Worm (Caenorhabditis elegans) whole organism, mixed stage, embryonic: ENCODE measurements around the gene nhr-139.

ENCODE experiments used
- M03D4.4 ChIP-seq: sonication (generic microtip); optimal IDR thresholded peaks from 2 replicates; lab custom pipeline; 2017; ENCODE audit warnings: mild to moderate bottlenecking, missing genetic modification characterization, missing compliant biosample characterization
- bed-3 ChIP-seq: fragments of 200-800 bp; sonication (Bioruptor generic); optimal IDR thresholded peaks from 3 replicates; lab custom pipeline; 2018; ENCODE audit warnings: mild to moderate bottlenecking, missing genetic modification characterization, moderate library complexity, missing compliant biosample characterization
- blmp-1 ChIP-seq: fragments of 150-350 bp; optimal IDR thresholded peaks from 2 replicates; lab custom pipeline; 2014; ENCODE audit warnings: missing biosample characterization, missing genetic modification characterization
- ceh-39 ChIP-seq: fragments of 150-350 bp; optimal IDR thresholded peaks from 2 replicates; lab custom pipeline; 2014; ENCODE audit warnings: missing biosample characterization, missing genetic modification characterization
- ceh-43 ChIP-seq: fragments of 200-800 bp; sonication (Bioruptor generic); optimal IDR thresholded peaks from 2 replicates; lab custom pipeline; 2018; ENCODE audit warnings: mild to moderate bottlenecking, missing genetic modification characterization, moderate library complexity, missing compliant biosample characterization
- ceh-83 ChIP-seq: fragments of 200-800 bp; sonication (Bioruptor generic); optimal IDR thresholded peaks from 2 replicates; lab custom pipeline; 2018; ENCODE audit warnings: mild to moderate bottlenecking, missing genetic modification characterization, missing compliant biosample characterization
- ces-1 ChIP-seq: fragments of 150-350 bp; optimal IDR thresholded peaks from 2 replicates; lab custom pipeline; 2014; ENCODE audit warnings: missing biosample characterization, missing genetic modification reagents, missing genetic modification characterization
- cnd-1 ChIP-seq: fragments of 200-800 bp; sonication (Bioruptor generic); optimal IDR thresholded peaks from 2 replicates; lab custom pipeline; 2018; ENCODE audit warnings: mild to moderate bottlenecking, missing genetic modification characterization, missing compliant biosample characterization
- drap-1 ChIP-seq: fragments of 200-800 bp; sonication (Bioruptor generic); optimal IDR thresholded peaks from 3 replicates; lab custom pipeline; 2018; ENCODE audit warnings: mild to moderate bottlenecking, missing genetic modification characterization, missing compliant biosample characterization
- elt-1 ChIP-seq: sonication (generic microtip); optimal IDR thresholded peaks from 2 replicates; lab custom pipeline; 2017; ENCODE audit warnings: missing genetic modification characterization, mild to moderate bottlenecking, missing compliant biosample characterization, antibody characterized with exemption, moderate library complexity, borderline replicate concordance; ENCODE audit not compliant: insufficient read depth
- elt-3 ChIP-seq: fragments of 150-350 bp; optimal IDR thresholded peaks from 2 replicates; lab custom pipeline; 2014; ENCODE audit warnings: missing biosample characterization, missing genetic modification characterization
- hlh-1 ChIP-seq: fragments of 150-350 bp; optimal IDR thresholded peaks from 2 replicates; lab custom pipeline; 2014; ENCODE audit warnings: missing biosample characterization, missing genetic modification reagents, missing genetic modification characterization
- lin-13 ChIP-seq: fragments of 150-350 bp; optimal IDR thresholded peaks from 2 replicates; lab custom pipeline; 2014; ENCODE audit warnings: missing biosample characterization, missing genetic modification characterization
- lin-32 ChIP-seq: fragments of 200-800 bp; sonication (Bioruptor generic); optimal IDR thresholded peaks from 2 replicates; lab custom pipeline; 2018; ENCODE audit warnings: mild to moderate bottlenecking, missing genetic modification characterization, missing compliant biosample characterization
- mab-5 ChIP-seq: fragments of 150-350 bp; optimal IDR thresholded peaks from 2 replicates; lab custom pipeline; 2014; ENCODE audit warnings: missing biosample characterization, missing genetic modification characterization
- mep-1 ChIP-seq: fragments of 150-350 bp; optimal IDR thresholded peaks from 2 replicates; lab custom pipeline; 2017; ENCODE audit warnings: missing biosample characterization, missing genetic modification reagents, missing genetic modification characterization, inconsistent platforms
- mls-2 ChIP-seq: sonication (generic microtip); optimal IDR thresholded peaks from 2 replicates; lab custom pipeline; 2016; ENCODE audit warnings: mild to moderate bottlenecking, missing genetic modification characterization, moderate library complexity, missing compliant biosample characterization
- nhr-12 ChIP-seq: fragments of 150-350 bp; optimal IDR thresholded peaks from 2 replicates; lab custom pipeline; 2014; ENCODE audit warnings: missing biosample characterization, missing genetic modification characterization
- nhr-2 ChIP-seq: fragments of 150-350 bp; optimal IDR thresholded peaks from 2 replicates; lab custom pipeline; 2014; ENCODE audit warnings: missing biosample characterization, missing genetic modification characterization
- nhr-237 ChIP-seq: fragments of 150-350 bp; optimal IDR thresholded peaks from 2 replicates; lab custom pipeline; 2014; ENCODE audit warnings: missing biosample characterization, missing genetic modification characterization
- nhr-28 ChIP-seq: fragments of 150-350 bp; optimal IDR thresholded peaks from 2 replicates; lab custom pipeline; 2014; ENCODE audit warnings: missing biosample characterization, missing genetic modification characterization
- nhr-76 ChIP-seq: sonication (generic microtip); optimal IDR thresholded peaks from 2 replicates; lab custom pipeline; 2017; ENCODE audit warnings: missing biosample characterization, missing genetic modification characterization
- pha-4 ChIP-seq: fragments of 150-350 bp; optimal IDR thresholded peaks from 2 replicates; lab custom pipeline; 2018; ENCODE audit warnings: missing biosample characterization, missing genetic modification reagents, missing genetic modification characterization
- sem-2 ChIP-seq: fragments of 200-800 bp; sonication (Bioruptor generic); optimal IDR thresholded peaks from 2 replicates; lab custom pipeline; 2018; ENCODE audit warnings: mild to moderate bottlenecking, missing genetic modification characterization, missing compliant biosample characterization
- sptf-1 ChIP-seq: sonication (generic microtip); optimal IDR thresholded peaks from 2 replicates; lab custom pipeline; 2017; ENCODE audit warnings: mild to moderate bottlenecking, missing genetic modification characterization, moderate library complexity, missing compliant biosample characterization
- unc-120 ChIP-seq: sonication (generic microtip); optimal IDR thresholded peaks from 2 replicates; lab custom pipeline; 2017; ENCODE audit warnings: missing genetic modification characterization, missing compliant biosample characterization; ENCODE audit not compliant: poor library complexity, severe bottlenecking
- unc-39 ChIP-seq: fragments of 150-350 bp; optimal IDR thresholded peaks from 2 replicates; lab custom pipeline; 2014; ENCODE audit warnings: missing biosample characterization, missing genetic modification characterization
- unc-62 ChIP-seq: fragments of 150-350 bp; optimal IDR thresholded peaks from 2 replicates; lab custom pipeline; 2014; ENCODE audit warnings: missing biosample characterization, missing genetic modification reagents, missing genetic modification characterization
- zip-8 ChIP-seq: fragments of 150-350 bp; optimal IDR thresholded peaks from 2 replicates; lab custom pipeline; 2014; ENCODE audit warnings: missing biosample characterization, missing genetic modification characterization

The nhr-139 gene

ce11 chrV:7000734-7001133 lies 13.2 kb upstream of the nhr-139 start:
- TF ChIP-seq ces-1 (GFP tag; lab: Kevin White, UChicago) (no peak), mls-2 (tag; lab: Kevin White, UChicago) (no peak), sptf-1 (tag; lab: Kevin White, UChicago) (no peak), blmp-1 (tag; lab: Kevin White, UChicago) (no peak), zip-8 (tag; lab: Kevin White, UChicago) (peak; percentile 71), unc-62 (GFP tag; lab: Kevin White, UChicago) (no peak)

ce11 chrV:6998303-6998884 lies 10.8 kb upstream of the nhr-139 start, which contains the start of gene nhr-42:
Gene nhr-42, plus strand, starts transcription at chrV:6998819.
- TF ChIP-seq zip-8 (tag; lab: Kevin White, UChicago), result no peak
- TF ChIP-seq ceh-39 (tag; lab: Kevin White, UChicago), result no peak
- TF ChIP-seq nhr-12 (tag; lab: Kevin White, UChicago), result no peak
- TF ChIP-seq unc-39 (tag; lab: Kevin White, UChicago), result no peak
- TF ChIP-seq elt-1 (tag; lab: Kevin White, UChicago), result no peak
- TF ChIP-seq mab-5, result no peak
- no peak for TF ChIP-seq nhr-76 (tag; lab: Kevin White, UChicago)
- TF ChIP-seq sem-2, result no peak

ce11 chrV:6997041-6997552 lies 9.5 kb upstream of the nhr-139 start, which contains the start of gene nhr-107:
Gene nhr-107, minus strand, starts transcription at chrV:6997091.
- TF ChIP-seq zip-8 (tag; lab: Kevin White, UChicago), result peak; percentile 22
- no peak for TF ChIP-seq ces-1 (GFP tag; lab: Kevin White, UChicago)

- TF ChIP-seq unc-120 (tag; lab: Kevin White, UChicago) (no peak), drap-1 (no peak)
These were observed 6.4 kb upstream of the nhr-139 start for ce11 chrV:6993999-6994398.

- TF ChIP-seq hlh-1 (no peak), ces-1 (GFP tag; lab: Kevin White, UChicago) (no peak), bed-3 (no peak), elt-3 (no peak), mab-5 (no peak), sem-2 (no peak), M03D4.4 (tag; lab: Kevin White, UChicago) (no peak), mls-2 (tag; lab: Kevin White, UChicago) (no peak), pha-4 (no peak), mep-1 (tag; lab: Kevin White, UChicago) (no peak), nhr-12 (tag; lab: Kevin White, UChicago) (no peak)
- TF ChIP-seq, all 35 proteins: peak for 0
These were observed 4.2 kb upstream of the nhr-139 start, which contains the start of gene nhr-162 for ce11 chrV:6991771-6992170. Gene nhr-162, minus strand, starts transcription at chrV:6991871.

ce11 chrV:6989626-6990138 lies 2.1 kb upstream of the nhr-139 start, which contains the start of gene nhr-140:
Gene nhr-140, minus strand, starts transcription at chrV:6989676.
- TF ChIP-seq pha-4, result no peak
- peak; percentile 93 for TF ChIP-seq elt-1 (tag; lab: Kevin White, UChicago)
- no peak for TF ChIP-seq nhr-237 (tag; lab: Kevin White, UChicago)
- no peak for TF ChIP-seq lin-13
- TF ChIP-seq, all 35 proteins: peak for 1

- TF ChIP-seq sptf-1 (tag; lab: Kevin White, UChicago) (no peak), M03D4.4 (tag; lab: Kevin White, UChicago) (no peak), nhr-28 (tag; lab: Kevin White, UChicago) (no peak), elt-1 (tag; lab: Kevin White, UChicago) (no peak), nhr-2 (tag; lab: Kevin White, UChicago) (no peak), unc-39 (tag; lab: Kevin White, UChicago) (no peak), cnd-1 (no peak), lin-32 (GFP tag; lab: Kevin White, UChicago) (no peak), ceh-83 (GFP tag; lab: Kevin White, UChicago) (no peak), nhr-12 (tag; lab: Kevin White, UChicago) (no peak), unc-120 (tag; lab: Kevin White, UChicago) (no peak), lin-13 (no peak), ces-1 (GFP tag; lab: Kevin White, UChicago) (no peak), zip-8 (tag; lab: Kevin White, UChicago) (no peak), ceh-43 (GFP tag; lab: Kevin White, UChicago) (no peak), pha-4 (no peak), hlh-1 (no peak), mep-1 (tag; lab: Kevin White, UChicago) (no peak), unc-62 (GFP tag; lab: Kevin White, UChicago) (no peak)
- TF ChIP-seq, all 35 proteins: peak for 0
These were observed 1.6 kb downstream of the nhr-139 start, which contains the start of gene nhr-163 for ce11 chrV:6985943-6986342. Gene nhr-163, minus strand, starts transcription at chrV:6986043.
